Fruit fly (Drosophila melanogaster) whole organism, pupa: ENCODE data around the gene CG16984.
A peak's percentile ranks its signal among the peaks of the same experiment; 100 is the strongest.

Experiments used
- CG10348 ChIP-seq: fragments of 200-800 bp; sonication (Bioruptor generic); IDR thresholded peaks from 2 replicates; pipeline ENCODE4 v1.3.6; 2022; ENCODE audit warnings: missing biosample characterization, missing genetic modification characterization
- CG12605 ChIP-seq: fragments of 200-800 bp; sonication (Bioruptor generic); IDR thresholded peaks from 2 replicates; pipeline ENCODE4 v1.3.6; 2022; ENCODE audit warnings: missing biosample characterization, missing genetic modification characterization
- CG13204 ChIP-seq: fragments of 200-800 bp; sonication (Bioruptor generic); optimal IDR thresholded peaks from 2 replicates; lab custom pipeline; 2018; ENCODE audit warnings: missing biosample characterization, mild to moderate bottlenecking, missing genetic modification characterization, moderate library complexity
- CG14655 ChIP-seq: fragments of 200-800 bp; sonication (Bioruptor generic); optimal IDR thresholded peaks from 3 replicates; lab custom pipeline; 2017; ENCODE audit warnings: mild to moderate bottlenecking, missing biosample characterization, missing genetic modification reagents, missing genetic modification characterization
- CG15710 ChIP-seq: fragments of 200-800 bp; sonication (Bioruptor generic); optimal IDR thresholded peaks from 2 replicates; lab custom pipeline; 2018; ENCODE audit warnings: missing biosample characterization, mild to moderate bottlenecking, missing genetic modification characterization, moderate library complexity
- CG17806 ChIP-seq: fragments of 200-800 bp; sonication (Bioruptor generic); optimal IDR thresholded peaks from 2 replicates; lab custom pipeline; 2018; ENCODE audit warnings: missing biosample characterization, mild to moderate bottlenecking, missing genetic modification characterization, moderate library complexity
- CG32121 ChIP-seq: fragments of 200-800 bp; sonication (Bioruptor generic); IDR thresholded peaks from 2 replicates; pipeline ENCODE4 v1.3.6; 2022; ENCODE audit warnings: missing biosample characterization, missing genetic modification characterization
- CG34367 ChIP-seq: fragments of 200-800 bp; sonication (Bioruptor generic); optimal IDR thresholded peaks from 2 replicates; lab custom pipeline; 2018; ENCODE audit warnings: missing biosample characterization, mild to moderate bottlenecking, missing genetic modification characterization
- CG4496 ChIP-seq: fragments of 200-800 bp; sonication (Bioruptor generic); IDR thresholded peaks from 3 replicates; pipeline ENCODE4 v1.3.6; 2022; ENCODE audit warnings: missing biosample characterization, missing genetic modification characterization
- CG8159 ChIP-seq: fragments of 200-800 bp; sonication (Bioruptor generic); optimal IDR thresholded peaks from 3 replicates; lab custom pipeline; 2018; ENCODE audit warnings: missing biosample characterization, mild to moderate bottlenecking, missing genetic modification characterization, moderate library complexity
- CG8301 ChIP-seq: fragments of 200-800 bp; sonication (Bioruptor generic); optimal IDR thresholded peaks from 2 replicates; lab custom pipeline; 2018; ENCODE audit warnings: missing biosample characterization, mild to moderate bottlenecking, missing genetic modification characterization
- CG9948 ChIP-seq: fragments of 200-800 bp; sonication (Bioruptor generic); optimal IDR thresholded peaks from 2 replicates; lab custom pipeline; 2018; ENCODE audit warnings: missing biosample characterization, mild to moderate bottlenecking, missing genetic modification characterization, moderate library complexity
- D1 ChIP-seq: fragments of 200-800 bp; sonication (Bioruptor generic); optimal IDR thresholded peaks from 2 replicates; lab custom pipeline; 2018; ENCODE audit warnings: missing biosample characterization, mild to moderate bottlenecking, missing genetic modification characterization, moderate library complexity
- EcR ChIP-seq: fragments of 200-800 bp; sonication (Bioruptor generic); optimal IDR thresholded peaks from 3 replicates; lab custom pipeline; 2019; ENCODE audit warnings: missing biosample characterization, missing genetic modification characterization, mild to moderate bottlenecking, moderate library complexity, missing genetic modification reagents
- Ets98B ChIP-seq: fragments of 200-800 bp; sonication (Bioruptor generic); IDR thresholded peaks from 2 replicates; pipeline ENCODE4 v1.3.6; 2022; ENCODE audit warnings: missing biosample characterization, missing genetic modification characterization
- Pif1A ChIP-seq: fragments of 200-800 bp; sonication (Bioruptor generic); optimal IDR thresholded peaks from 3 replicates; lab custom pipeline; 2016; ENCODE audit warnings: missing biosample characterization, missing genetic modification characterization
- Pif1B ChIP-seq: fragments of 200-800 bp; sonication (Bioruptor generic); optimal IDR thresholded peaks from 3 replicates; lab custom pipeline; 2016; ENCODE audit warnings: missing biosample characterization, missing genetic modification characterization
- Snoo ChIP-seq: fragments of 200-800 bp; sonication (Bioruptor generic); optimal IDR thresholded peaks from 3 replicates; lab custom pipeline; 2017; ENCODE audit warnings: missing biosample characterization, mild to moderate bottlenecking, missing genetic modification characterization, inconsistent platforms
- fd96Ca ChIP-seq: fragments of 200-800 bp; sonication (Bioruptor generic); IDR thresholded peaks from 3 replicates; pipeline ENCODE4 v1.3.6; 2022; ENCODE audit warnings: missing biosample characterization, missing genetic modification characterization
- gl ChIP-seq: fragments of 200-800 bp; sonication (Bioruptor generic); optimal IDR thresholded peaks from 2 replicates; lab custom pipeline; 2018; ENCODE audit warnings: missing biosample characterization, mild to moderate bottlenecking, missing genetic modification characterization
- rn ChIP-seq: fragments of 200-800 bp; sonication (Bioruptor generic); IDR thresholded peaks from 2 replicates; pipeline ENCODE4 v1.3.6; 2022; ENCODE audit warnings: missing biosample characterization, missing genetic modification characterization

The CG16984 gene

DNA sequence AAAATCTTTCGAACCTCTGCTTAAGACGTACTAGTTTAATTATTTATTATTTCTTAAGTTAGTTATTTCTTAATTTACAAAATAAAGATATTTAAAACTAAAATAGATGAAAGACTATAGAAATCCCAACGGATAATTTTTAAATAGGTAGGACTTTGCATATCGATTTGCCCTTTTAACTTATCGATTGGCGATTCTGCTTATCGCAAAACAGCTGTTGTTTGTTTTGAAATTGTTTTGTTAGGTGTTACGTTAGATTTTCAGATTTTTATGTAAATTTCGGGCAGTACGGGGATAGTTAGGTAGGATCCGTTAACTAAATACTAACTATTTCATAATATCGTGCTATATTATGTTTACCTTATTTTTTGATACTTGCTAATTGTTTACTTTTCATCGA is 4.6 kb downstream of the CG16984 start, which contains the start of gene CG16986:
Gene CG16986 (plus strand): TSS at position 188 of the 400 bp plus-strand sequence.
- TF ChIP-seq D1 (tag; lab: Kevin White, UChicago) (no peak), CG4496 (no peak), CG13204 (GFP tag; lab: Kevin White, UChicago) (no peak), rn (GFP tag; lab: Robert Waterston, UW) (no peak), CG17806 (no peak), Pif1A (GFP tag; lab: Kevin White, UChicago) (no peak), CG15710 (tag; lab: Kevin White, UChicago) (no peak), CG32121 (no peak), CG14655 (no peak), CG9948 (tag; lab: Kevin White, UChicago) (no peak), EcR (GFP tag; lab: Kevin White, UChicago) (no peak), CG12605 (GFP tag; lab: Robert Waterston, UW) (no peak), CG34367 (tag; lab: Kevin White, UChicago) (no peak), Ets98B (GFP tag; lab: Robert Waterston, UW) (no peak), fd96Ca (GFP tag; lab: Robert Waterston, UW) (no peak), gl (no peak), Snoo (tag; lab: Kevin White, UChicago) (no peak), CG8159 (tag; lab: Kevin White, UChicago) (no peak), Pif1B (GFP tag; lab: Kevin White, UChicago) (no peak), CG10348 (GFP tag; lab: Robert Waterston, UW) (no peak)

DNA sequence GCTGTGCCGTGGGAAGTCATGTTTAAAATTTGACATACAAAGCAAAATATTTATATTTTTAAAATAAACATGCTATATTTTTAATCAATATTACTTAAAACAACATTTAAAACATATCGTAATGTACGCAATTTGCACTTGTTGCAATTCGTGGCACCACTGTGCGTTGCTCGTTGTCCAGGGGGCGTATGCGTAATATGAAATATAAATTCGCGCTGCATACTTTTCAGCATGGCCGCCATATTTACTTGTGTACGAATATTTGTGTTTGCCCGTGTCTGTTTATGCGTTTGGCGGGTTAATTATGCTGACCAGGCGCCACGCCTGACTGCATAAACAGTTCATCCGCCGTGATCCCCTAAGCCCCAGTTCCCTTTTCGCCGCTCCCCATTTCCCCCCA is 13.2 kb downstream of the CG16984 start:
- TF ChIP-seq CG34367 (tag; lab: Kevin White, UChicago) (no peak), Pif1A (GFP tag; lab: Kevin White, UChicago) (no peak), CG8159 (tag; lab: Kevin White, UChicago) (no peak), CG14655 (no peak), fd96Ca (GFP tag; lab: Robert Waterston, UW) (no peak), D1 (tag; lab: Kevin White, UChicago) (no peak), CG17806 (no peak), Snoo (tag; lab: Kevin White, UChicago) (no peak), CG4496 (no peak)

DNA sequence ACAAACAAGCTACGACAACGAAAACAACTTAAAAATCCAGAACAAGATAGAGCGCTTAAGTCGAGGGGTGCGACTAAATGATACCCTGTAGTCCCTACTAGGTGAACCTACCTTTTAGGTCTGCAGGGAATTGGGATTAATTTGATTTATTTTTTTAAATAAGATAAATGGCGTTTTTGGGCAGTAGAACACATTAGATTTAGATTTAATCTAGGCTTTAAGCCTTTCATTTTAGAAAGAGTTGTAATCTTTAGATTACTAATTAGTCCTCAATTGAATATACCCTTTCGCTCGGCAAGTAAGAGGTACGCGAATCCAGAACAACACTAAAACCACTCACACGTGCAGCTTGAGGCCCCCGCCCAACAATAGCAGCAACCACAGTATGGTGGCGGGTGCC is 18.6 kb downstream of the CG16984 start:
- TF ChIP-seq Ets98B (GFP tag; lab: Robert Waterston, UW) (no peak), EcR (GFP tag; lab: Kevin White, UChicago) (no peak), fd96Ca (GFP tag; lab: Robert Waterston, UW) (0 out of 3 replicates have a peak, but pooled peaks have one; percentile 19), Pif1B (GFP tag; lab: Kevin White, UChicago) (no peak), D1 (tag; lab: Kevin White, UChicago) (no peak), CG8301 (tag; lab: Kevin White, UChicago) (peak; percentile 20), rn (GFP tag; lab: Robert Waterston, UW) (no peak), CG10348 (GFP tag; lab: Robert Waterston, UW) (no peak), Pif1A (GFP tag; lab: Kevin White, UChicago) (no peak), CG14655 (peak; percentile 52), gl (no peak), CG17806 (peak; percentile 5), CG4496 (no peak), Snoo (tag; lab: Kevin White, UChicago) (no peak), CG12605 (GFP tag; lab: Robert Waterston, UW) (no peak), CG15710 (tag; lab: Kevin White, UChicago) (peak; percentile 22), CG9948 (tag; lab: Kevin White, UChicago) (peak; percentile 38), CG32121 (no peak), CG13204 (GFP tag; lab: Kevin White, UChicago) (no peak), CG8159 (tag; lab: Kevin White, UChicago) (peak; percentile 45), CG34367 (tag; lab: Kevin White, UChicago) (no peak)
- TF ChIP-seq, all 21 proteins: peak for 7

DNA sequence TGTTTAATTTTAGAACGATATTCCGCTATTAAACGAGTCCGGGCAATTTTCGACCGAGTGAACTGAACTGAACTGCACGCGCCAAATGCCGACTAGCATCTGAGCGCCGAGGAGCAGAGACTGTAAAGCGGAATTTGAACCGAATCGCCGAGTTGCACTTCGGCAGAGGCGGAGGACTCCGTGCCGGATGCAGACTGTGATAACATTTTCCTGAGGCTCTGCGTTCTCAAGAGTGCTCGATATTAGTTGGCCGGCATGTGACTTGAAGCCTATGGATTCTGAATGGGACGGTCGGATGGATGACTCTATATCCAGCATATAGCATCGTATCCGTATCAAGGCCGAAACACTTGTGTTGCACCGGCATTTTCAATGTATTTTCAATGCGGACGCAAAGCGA is 34.4 kb downstream of the CG16984 start, which contains the start of gene Pxn:
Gene Pxn (minus strand): TSS at position 101 of the 400 bp plus-strand sequence.
- TF ChIP-seq CG4496 (peak; percentile 64), CG17806 (no peak), Ets98B (GFP tag; lab: Robert Waterston, UW) (0 out of 2 replicates have a peak, but pooled peaks have one; percentile 17)
- TF ChIP-seq, all 21 proteins: peak for 2

DNA sequence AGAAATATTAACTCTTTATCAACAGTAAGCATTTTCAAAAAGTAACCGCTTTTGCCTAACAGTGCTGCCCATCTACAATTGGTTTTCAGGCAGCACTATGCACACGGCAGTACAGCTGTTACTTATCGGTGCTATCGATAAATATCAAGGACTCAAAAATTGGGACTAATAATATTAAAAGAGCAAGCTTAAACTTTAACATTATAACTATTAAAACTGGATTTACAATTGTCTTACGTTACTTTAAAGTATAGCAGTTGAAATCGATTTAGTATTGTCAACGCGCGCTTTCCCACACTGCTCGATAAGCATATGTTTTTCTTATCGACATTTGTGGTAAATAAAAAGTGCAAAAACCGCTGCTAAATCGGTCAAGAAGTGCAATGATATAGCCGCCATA is 35.8 kb downstream of the CG16984 start, which contains the start of the genes CG42245 and MEP-1:
Gene CG42245 (plus strand): TSS at position 310 of the 400 bp plus-strand sequence.
Gene MEP-1 (plus strand): TSS at position 310 of the 400 bp plus-strand sequence.
- TF ChIP-seq Ets98B (GFP tag; lab: Robert Waterston, UW) = no peak
- TF ChIP-seq Pif1A (GFP tag; lab: Kevin White, UChicago) = peak; percentile 67
- peak; percentile 20 for TF ChIP-seq CG8159 (tag; lab: Kevin White, UChicago)
- no peak for TF ChIP-seq CG13204 (GFP tag; lab: Kevin White, UChicago)
- peak; percentile 25 for TF ChIP-seq Snoo (tag; lab: Kevin White, UChicago)
- no peak for TF ChIP-seq EcR (GFP tag; lab: Kevin White, UChicago)
- peak; percentile 20 for TF ChIP-seq D1 (tag; lab: Kevin White, UChicago)
- no peak for TF ChIP-seq CG8301 (tag; lab: Kevin White, UChicago)
- no peak for TF ChIP-seq CG32121
- no peak for TF ChIP-seq CG9948 (tag; lab: Kevin White, UChicago)
- no peak for TF ChIP-seq rn (GFP tag; lab: Robert Waterston, UW)
- peak; percentile 25 for TF ChIP-seq CG17806
- TF ChIP-seq Pif1B (GFP tag; lab: Kevin White, UChicago) = peak; percentile 61
- TF ChIP-seq fd96Ca (GFP tag; lab: Robert Waterston, UW) = no peak
- peak; percentile 45; the same call in 2 of the 3 replicates for TF ChIP-seq CG4496
- no peak for TF ChIP-seq gl
- TF ChIP-seq CG14655 = no peak
- TF ChIP-seq CG15710 (tag; lab: Kevin White, UChicago) = peak; percentile 14
- no peak for TF ChIP-seq CG10348 (GFP tag; lab: Robert Waterston, UW)
- TF ChIP-seq CG34367 (tag; lab: Kevin White, UChicago) = no peak
- TF ChIP-seq CG12605 (GFP tag; lab: Robert Waterston, UW) = no peak
